Fruit fly (Drosophila melanogaster) whole organism: ENCODE data around the gene Ythdc1.

Source experiments
- Dll ChIP-seq: fragments of >200 bp; optimal IDR thresholded peaks from 2 replicates; lab custom pipeline; 2017
- pan ChIP-seq: fragments of >200 bp; optimal IDR thresholded peaks from 2 replicates; lab custom pipeline; 2017
- usp ChIP-seq: fragments of >200 bp; optimal IDR thresholded peaks from 2 replicates; lab custom pipeline; 2017; ENCODE audit warnings: missing biosample characterization, missing genetic modification characterization, mixed read lengths

- no peak for TF ChIP-seq Dll (lab: Kevin White, UChicago)
- no peak for TF ChIP-seq usp (GFP tag; lab: Kevin White, UChicago)
- no peak for TF ChIP-seq pan (lab: Kevin White, UChicago)
Measured at dm6 chr3L:3414796-3415568, 41.0 kb upstream of the Ythdc1 start.
